Worm (Caenorhabditis elegans) whole organism, L3 larva: ENCODE data around the gene fnip-2.
A peak's percentile ranks its signal among the peaks of the same experiment; 100 is the strongest.

ENCODE experiments used
- ceh-28 ChIP-seq: fragments of 150-350 bp; optimal IDR thresholded peaks from 2 replicates; lab custom pipeline; 2014; ENCODE audit warnings: missing biosample characterization, missing genetic modification reagents, missing genetic modification characterization
- ceh-9 ChIP-seq: sonication (generic microtip); optimal IDR thresholded peaks from 2 replicates; lab custom pipeline; 2018; ENCODE audit warnings: missing biosample characterization, missing genetic modification characterization
- egl-27 ChIP-seq: sonication (generic microtip); optimal IDR thresholded peaks from 4 replicates; lab custom pipeline; 2017; ENCODE audit warnings: missing biosample characterization, missing genetic modification reagents, missing genetic modification characterization
- egl-5 ChIP-seq: fragments of 150-350 bp; optimal IDR thresholded peaks from 2 replicates; lab custom pipeline; 2017; ENCODE audit warnings: missing biosample characterization, missing genetic modification reagents, missing genetic modification characterization, inconsistent platforms
- elt-2 ChIP-seq: sonication (generic microtip); optimal IDR thresholded peaks from 2 replicates; lab custom pipeline; 2016; ENCODE audit warnings: missing genetic modification reagents, mild to moderate bottlenecking, missing genetic modification characterization, missing compliant biosample characterization
- elt-3 ChIP-seq, 3 experiments: fragments of 150-350 bp in 1 of 3; sonication (generic microtip) in 2 of 3; optimal IDR thresholded peaks; 2 replicates in 2 of 3; 4 replicates in 1 of 3; lab custom pipeline; 2014 to 2017; ENCODE audit warnings: missing biosample characterization in 3 of 3, missing genetic modification characterization in 3 of 3
- fkh-10 ChIP-seq: sonication (generic microtip); optimal IDR thresholded peaks from 2 replicates; lab custom pipeline; 2017; ENCODE audit warnings: missing biosample characterization, missing genetic modification reagents, missing genetic modification characterization
- jun-1 ChIP-seq: fragments of 150-350 bp; optimal IDR thresholded peaks from 2 replicates; lab custom pipeline; 2014; ENCODE audit warnings: missing biosample characterization, missing genetic modification reagents, missing genetic modification characterization
- lin-15B ChIP-seq: fragments of 150-350 bp; optimal IDR thresholded peaks from 2 replicates; lab custom pipeline; 2014; ENCODE audit warnings: missing biosample characterization, missing genetic modification characterization
- lin-39 ChIP-seq: fragments of 150-350 bp; optimal IDR thresholded peaks from 2 replicates; lab custom pipeline; 2018; ENCODE audit warnings: missing biosample characterization, missing genetic modification reagents, missing genetic modification characterization
- mdl-1 ChIP-seq: fragments of 150-350 bp; optimal IDR thresholded peaks from 2 replicates; lab custom pipeline; 2014; ENCODE audit warnings: missing biosample characterization, missing genetic modification characterization
- mml-1 ChIP-seq: fragments of 150-350 bp; sonication (generic microtip); optimal IDR thresholded peaks from 3 replicates; lab custom pipeline; 2014; ENCODE audit warnings: missing biosample characterization, missing genetic modification characterization
- nfya-1 ChIP-seq: sonication (generic microtip); optimal IDR thresholded peaks from 2 replicates; lab custom pipeline; 2017; ENCODE audit warnings: missing genetic modification characterization, mild to moderate bottlenecking, missing compliant biosample characterization, antibody characterized with exemption, moderate library complexity; ENCODE audit not compliant: insufficient read depth
- nhr-11 ChIP-seq: fragments of 150-350 bp; optimal IDR thresholded peaks from 2 replicates; lab custom pipeline; 2014; ENCODE audit warnings: missing biosample characterization, missing genetic modification characterization
- nhr-23 ChIP-seq: fragments of 150-350 bp; optimal IDR thresholded peaks from 2 replicates; lab custom pipeline; 2014; ENCODE audit warnings: missing biosample characterization, missing genetic modification reagents, missing genetic modification characterization
- nhr-28 ChIP-seq: fragments of 150-350 bp; optimal IDR thresholded peaks from 2 replicates; lab custom pipeline; 2014; ENCODE audit warnings: missing biosample characterization, missing genetic modification characterization
- nhr-67 ChIP-seq: fragments of 150-350 bp; optimal IDR thresholded peaks from 2 replicates; lab custom pipeline; 2014; ENCODE audit warnings: missing biosample characterization, missing genetic modification characterization
- nhr-76 ChIP-seq: fragments of 150-350 bp; sonication (generic microtip); optimal IDR thresholded peaks from 5 replicates; lab custom pipeline; 2014; ENCODE audit warnings: missing biosample characterization, missing genetic modification characterization
- pha-4 ChIP-seq: fragments of 150-350 bp; optimal IDR thresholded peaks from 2 replicates; lab custom pipeline; 2014; ENCODE audit warnings: missing biosample characterization, missing genetic modification reagents, missing genetic modification characterization
- pqm-1 ChIP-seq: fragments of 150-350 bp; optimal IDR thresholded peaks from 2 replicates; lab custom pipeline; 2017; ENCODE audit warnings: missing biosample characterization, missing genetic modification characterization, inconsistent platforms
- sea-2 ChIP-seq: fragments of 150-350 bp; sonication (generic microtip); optimal IDR thresholded peaks from 4 replicates; lab custom pipeline; 2014; ENCODE audit warnings: missing biosample characterization, missing genetic modification reagents, missing genetic modification characterization
- snpc-4 ChIP-seq: fragments of 150-350 bp; optimal IDR thresholded peaks from 2 replicates; lab custom pipeline; 2014; ENCODE audit warnings: missing biosample characterization, missing genetic modification characterization
- unc-62 ChIP-seq: fragments of 150-350 bp; sonication (generic microtip); optimal IDR thresholded peaks from 4 replicates; lab custom pipeline; 2014; ENCODE audit warnings: missing biosample characterization, missing genetic modification reagents, missing genetic modification characterization
- zag-1 ChIP-seq: fragments of 150-350 bp; optimal IDR thresholded peaks from 2 replicates; lab custom pipeline; 2014; ENCODE audit warnings: missing biosample characterization, missing genetic modification characterization
- ztf-11 ChIP-seq: fragments of 150-350 bp; optimal IDR thresholded peaks from 2 replicates; lab custom pipeline; 2014; ENCODE audit warnings: missing biosample characterization, missing genetic modification characterization

Gene fnip-2

DNA sequence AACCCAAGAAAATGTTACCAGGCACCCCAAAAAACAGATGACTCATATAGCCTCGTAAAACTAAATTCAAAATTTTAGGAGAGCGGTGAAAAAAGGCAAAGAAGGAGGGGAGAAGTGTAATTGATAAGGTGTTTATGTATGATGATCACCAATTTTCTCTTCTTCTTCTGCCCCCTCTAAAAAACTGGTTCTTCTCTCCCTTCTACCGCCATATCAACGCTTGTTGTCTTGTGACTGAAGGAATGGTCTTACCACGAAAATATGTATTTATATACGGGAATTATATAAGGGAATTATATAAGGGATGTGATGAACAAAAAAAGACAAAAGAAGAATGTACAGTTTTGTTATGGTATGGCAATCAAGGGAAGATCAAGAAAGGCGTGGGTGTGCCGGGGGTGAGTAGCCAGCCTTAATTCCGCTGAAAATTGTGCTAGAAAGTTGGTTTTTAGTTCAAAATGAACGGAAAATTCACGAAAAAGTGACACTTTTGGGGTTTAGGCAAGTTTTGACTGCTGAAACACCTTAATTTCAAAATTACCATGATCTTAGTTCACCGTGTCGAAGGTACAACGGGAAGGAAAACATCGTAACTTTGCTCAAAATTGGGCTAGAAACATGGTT is 58.8 kb downstream of the fnip-2 start (continued):
- no peak for TF ChIP-seq lin-15B (tag; lab: Kevin White, UChicago)
- no peak for TF ChIP-seq nhr-67 (tag; lab: Kevin White, UChicago)
- no peak for TF ChIP-seq zag-1 (tag; lab: Kevin White, UChicago)
- peak; percentile 64 for TF ChIP-seq jun-1 (tag; lab: Kevin White, UChicago)
- no peak for TF ChIP-seq egl-27 (tag; lab: Kevin White, UChicago)
- TF ChIP-seq ceh-9 (tag; lab: Kevin White, UChicago): no peak
- no peak for TF ChIP-seq egl-5 (tag; lab: Kevin White, UChicago)
- TF ChIP-seq snpc-4 (tag; lab: Kevin White, UChicago): peak; percentile 18

DNA sequence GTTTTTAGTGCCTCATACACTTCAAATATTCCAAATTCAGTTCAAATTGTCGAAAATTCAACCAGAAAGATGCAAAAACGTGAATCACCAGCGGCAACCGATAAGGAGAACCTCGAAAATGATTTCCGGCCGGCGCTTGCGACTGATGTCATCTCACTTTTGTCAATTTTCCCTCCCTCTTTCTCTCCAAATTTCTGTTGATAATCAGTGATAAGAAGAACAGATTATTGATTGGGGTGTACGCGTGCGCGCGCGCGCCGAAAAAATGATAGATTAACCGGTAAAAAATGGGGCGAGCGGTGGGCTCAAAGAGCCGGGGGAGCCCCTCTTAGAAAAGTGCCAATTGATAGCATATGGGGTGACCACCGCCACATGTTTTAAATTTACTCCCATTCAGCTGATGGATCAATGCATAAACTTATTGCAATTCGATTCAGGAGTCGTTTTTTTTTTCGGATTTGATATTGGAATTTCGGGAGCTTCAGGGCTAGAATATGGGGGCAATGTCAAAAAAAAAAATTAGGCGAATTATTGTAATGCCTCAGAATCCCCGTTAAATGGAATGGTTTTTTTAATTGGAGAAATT is 61.9 kb downstream of the fnip-2 start:
- TF ChIP-seq mdl-1 (tag; lab: Kevin White, UChicago) (no peak), elt-3 (tag; optimal IDR thresholded peaks at IDR 0.05; lab: Kevin White, UChicago) (no peak), fkh-10 (GFP tag; lab: Kevin White, UChicago) (no peak), nhr-67 (tag; lab: Kevin White, UChicago) (no peak), snpc-4 (tag; lab: Kevin White, UChicago) (no peak), pqm-1 (tag; lab: Kevin White, UChicago) (peak; percentile 83), pha-4 (tag; lab: Kevin White, UChicago) (no peak), sea-2 (GFP tag; lab: Kevin White, UChicago) (no peak), jun-1 (tag; lab: Kevin White, UChicago) (peak; percentile 36), ztf-11 (tag; lab: Kevin White, UChicago) (no peak), lin-15B (tag; lab: Kevin White, UChicago) (no peak), unc-62 (GFP tag; lab: Kevin White, UChicago) (no peak), lin-39 (tag; lab: Kevin White, UChicago) (no peak), nfya-1 (tag; lab: Kevin White, UChicago) (no peak), nhr-23 (tag; lab: Kevin White, UChicago) (no peak), nhr-28 (no peak), nhr-76 (tag; lab: Kevin White, UChicago) (no peak), mml-1 (tag; lab: Kevin White, UChicago) (no peak), elt-2 (tag; lab: Kevin White, UChicago) (peak; percentile 90), nhr-11 (no peak), ceh-28 (tag; lab: Kevin White, UChicago) (no peak)
- TF ChIP-seq, all 47 proteins: peak for 3
